Fruit fly (Drosophila melanogaster) whole organism, pupa: ENCODE data around the gene CG15563.

Source experiments
- CG10348 ChIP-seq: fragments of 200-800 bp; sonication (Bioruptor generic); IDR thresholded peaks from 2 replicates; pipeline ENCODE4 v1.3.6; 2022; ENCODE audit warnings: missing biosample characterization, missing genetic modification characterization
- CG12605 ChIP-seq: fragments of 200-800 bp; sonication (Bioruptor generic); IDR thresholded peaks from 2 replicates; pipeline ENCODE4 v1.3.6; 2022; ENCODE audit warnings: missing biosample characterization, missing genetic modification characterization
- CG13204 ChIP-seq: fragments of 200-800 bp; sonication (Bioruptor generic); optimal IDR thresholded peaks from 2 replicates; lab custom pipeline; 2018; ENCODE audit warnings: missing biosample characterization, mild to moderate bottlenecking, missing genetic modification characterization, moderate library complexity
- CG14655 ChIP-seq: fragments of 200-800 bp; sonication (Bioruptor generic); optimal IDR thresholded peaks from 3 replicates; lab custom pipeline; 2017; ENCODE audit warnings: mild to moderate bottlenecking, missing biosample characterization, missing genetic modification reagents, missing genetic modification characterization
- CG15710 ChIP-seq: fragments of 200-800 bp; sonication (Bioruptor generic); optimal IDR thresholded peaks from 2 replicates; lab custom pipeline; 2018; ENCODE audit warnings: missing biosample characterization, mild to moderate bottlenecking, missing genetic modification characterization, moderate library complexity
- CG17806 ChIP-seq: fragments of 200-800 bp; sonication (Bioruptor generic); optimal IDR thresholded peaks from 2 replicates; lab custom pipeline; 2018; ENCODE audit warnings: missing biosample characterization, mild to moderate bottlenecking, missing genetic modification characterization, moderate library complexity
- CG32121 ChIP-seq: fragments of 200-800 bp; sonication (Bioruptor generic); IDR thresholded peaks from 2 replicates; pipeline ENCODE4 v1.3.6; 2022; ENCODE audit warnings: missing biosample characterization, missing genetic modification characterization
- CG34367 ChIP-seq: fragments of 200-800 bp; sonication (Bioruptor generic); optimal IDR thresholded peaks from 2 replicates; lab custom pipeline; 2018; ENCODE audit warnings: missing biosample characterization, mild to moderate bottlenecking, missing genetic modification characterization
- CG4496 ChIP-seq: fragments of 200-800 bp; sonication (Bioruptor generic); IDR thresholded peaks from 3 replicates; pipeline ENCODE4 v1.3.6; 2022; ENCODE audit warnings: missing biosample characterization, missing genetic modification characterization
- CG8159 ChIP-seq: fragments of 200-800 bp; sonication (Bioruptor generic); optimal IDR thresholded peaks from 3 replicates; lab custom pipeline; 2018; ENCODE audit warnings: missing biosample characterization, mild to moderate bottlenecking, missing genetic modification characterization, moderate library complexity
- CG8301 ChIP-seq: fragments of 200-800 bp; sonication (Bioruptor generic); optimal IDR thresholded peaks from 2 replicates; lab custom pipeline; 2018; ENCODE audit warnings: missing biosample characterization, mild to moderate bottlenecking, missing genetic modification characterization
- CG9948 ChIP-seq: fragments of 200-800 bp; sonication (Bioruptor generic); optimal IDR thresholded peaks from 2 replicates; lab custom pipeline; 2018; ENCODE audit warnings: missing biosample characterization, mild to moderate bottlenecking, missing genetic modification characterization, moderate library complexity
- D1 ChIP-seq: fragments of 200-800 bp; sonication (Bioruptor generic); optimal IDR thresholded peaks from 2 replicates; lab custom pipeline; 2018; ENCODE audit warnings: missing biosample characterization, mild to moderate bottlenecking, missing genetic modification characterization, moderate library complexity
- EcR ChIP-seq: fragments of 200-800 bp; sonication (Bioruptor generic); optimal IDR thresholded peaks from 3 replicates; lab custom pipeline; 2019; ENCODE audit warnings: missing biosample characterization, missing genetic modification characterization, mild to moderate bottlenecking, moderate library complexity, missing genetic modification reagents
- Ets98B ChIP-seq: fragments of 200-800 bp; sonication (Bioruptor generic); IDR thresholded peaks from 2 replicates; pipeline ENCODE4 v1.3.6; 2022; ENCODE audit warnings: missing biosample characterization, missing genetic modification characterization
- Pif1A ChIP-seq: fragments of 200-800 bp; sonication (Bioruptor generic); optimal IDR thresholded peaks from 3 replicates; lab custom pipeline; 2016; ENCODE audit warnings: missing biosample characterization, missing genetic modification characterization
- Pif1B ChIP-seq: fragments of 200-800 bp; sonication (Bioruptor generic); optimal IDR thresholded peaks from 3 replicates; lab custom pipeline; 2016; ENCODE audit warnings: missing biosample characterization, missing genetic modification characterization
- Snoo ChIP-seq: fragments of 200-800 bp; sonication (Bioruptor generic); optimal IDR thresholded peaks from 3 replicates; lab custom pipeline; 2017; ENCODE audit warnings: missing biosample characterization, mild to moderate bottlenecking, missing genetic modification characterization, inconsistent platforms
- fd96Ca ChIP-seq: fragments of 200-800 bp; sonication (Bioruptor generic); IDR thresholded peaks from 3 replicates; pipeline ENCODE4 v1.3.6; 2022; ENCODE audit warnings: missing biosample characterization, missing genetic modification characterization
- gl ChIP-seq: fragments of 200-800 bp; sonication (Bioruptor generic); optimal IDR thresholded peaks from 2 replicates; lab custom pipeline; 2018; ENCODE audit warnings: missing biosample characterization, mild to moderate bottlenecking, missing genetic modification characterization
- rn ChIP-seq: fragments of 200-800 bp; sonication (Bioruptor generic); IDR thresholded peaks from 2 replicates; pipeline ENCODE4 v1.3.6; 2022; ENCODE audit warnings: missing biosample characterization, missing genetic modification characterization

CG15563 gene

DNA sequence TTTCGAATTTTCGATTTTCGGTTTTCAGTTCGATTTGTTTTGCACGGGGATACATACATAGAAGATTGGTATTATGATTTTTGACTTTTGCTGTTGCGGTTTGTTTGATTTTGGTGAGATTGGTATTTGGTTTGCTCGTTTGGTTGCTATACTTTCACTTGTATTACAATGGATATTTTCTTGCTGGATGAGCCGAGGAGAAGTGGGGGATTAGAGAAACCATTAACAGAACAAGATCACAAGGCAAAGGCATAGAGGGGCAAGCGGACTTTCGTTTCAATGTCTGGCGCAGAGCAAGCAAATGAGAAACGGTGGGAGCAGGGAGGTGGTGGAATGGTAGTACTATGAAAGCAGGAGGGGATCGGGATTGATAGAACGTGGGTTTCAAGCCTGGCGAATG is at the start of gene CG15563:
CG15563 (minus strand) TSS at position 101 of the 400 bp plus-strand sequence.
- TF ChIP-seq CG32121 (GFP tag; lab: Robert Waterston, UW) (no peak), CG13204 (GFP tag; lab: Kevin White, UChicago) (no peak), CG15710 (tag; lab: Kevin White, UChicago) (no peak), Ets98B (GFP tag; lab: Robert Waterston, UW) (no peak), CG14655 (no peak), gl (tag; lab: Kevin White, UChicago) (no peak), fd96Ca (GFP tag; lab: Robert Waterston, UW) (no peak), CG10348 (GFP tag; lab: Robert Waterston, UW) (no peak), CG17806 (no peak), CG12605 (GFP tag; lab: Robert Waterston, UW) (no peak), CG9948 (tag; lab: Kevin White, UChicago) (no peak)

DNA sequence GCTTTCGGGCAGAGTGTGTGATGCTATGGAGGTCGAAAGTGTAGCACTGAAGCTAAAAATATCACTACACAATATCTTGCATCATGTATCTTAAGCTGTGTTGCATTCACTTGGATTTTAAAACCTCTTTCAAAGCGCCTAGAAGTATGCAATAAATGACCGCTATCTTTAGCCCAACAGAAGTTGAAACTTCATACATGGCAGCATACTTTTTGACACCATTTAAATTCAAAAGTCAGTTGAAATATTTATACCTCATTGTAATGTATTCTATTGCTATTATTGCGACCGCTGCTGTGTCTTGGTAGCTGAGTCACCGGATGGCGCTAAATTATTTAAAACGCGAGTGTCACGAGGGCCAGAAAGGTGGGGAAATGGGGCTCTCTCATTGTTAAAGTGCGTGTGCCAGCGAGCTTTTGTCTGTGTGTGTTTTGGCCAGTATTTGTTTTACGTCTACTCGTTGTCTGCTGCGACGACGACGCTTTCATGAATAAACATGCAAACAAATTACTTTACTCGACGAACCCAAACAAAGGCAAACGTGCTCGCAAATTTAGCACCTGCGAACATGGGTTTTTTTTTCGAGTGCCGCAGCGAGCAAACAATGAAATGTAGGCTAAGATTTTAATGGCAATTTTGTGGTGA is 38.8 kb upstream of the CG15563 start:
- TF ChIP-seq CG8301 (tag; lab: Kevin White, UChicago) (no peak), CG8159 (tag; lab: Kevin White, UChicago) (peak; percentile 15)

DNA sequence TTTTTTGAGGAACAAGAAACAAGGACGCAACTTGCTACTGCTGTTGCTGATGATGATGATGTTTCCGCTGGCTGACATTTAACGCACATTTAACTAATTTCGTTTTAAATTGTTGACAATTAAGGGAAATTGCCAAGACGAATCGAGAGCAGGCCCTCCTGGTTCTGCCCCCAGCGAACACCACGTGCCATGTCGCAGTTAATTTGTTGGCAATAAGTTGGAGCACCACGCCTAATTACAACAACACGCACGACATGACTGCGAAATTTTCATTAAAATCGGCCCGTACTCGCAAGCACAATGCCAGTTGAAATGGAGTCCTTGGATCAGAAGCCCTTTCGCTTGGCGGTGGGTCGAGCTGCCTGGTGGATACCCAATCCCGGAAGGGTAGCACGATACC is 33.3 kb upstream of the CG15563 start, which contains the start of gene ppk24:
ppk24 (plus strand) TSS at position 301 of the 400 bp plus-strand sequence.
- TF ChIP-seq Snoo (tag; lab: Kevin White, UChicago) (no peak), fd96Ca (GFP tag; lab: Robert Waterston, UW) (no peak), D1 (tag; lab: Kevin White, UChicago) (no peak), CG32121 (GFP tag; lab: Robert Waterston, UW) (no peak), CG34367 (tag; lab: Kevin White, UChicago) (no peak)

DNA sequence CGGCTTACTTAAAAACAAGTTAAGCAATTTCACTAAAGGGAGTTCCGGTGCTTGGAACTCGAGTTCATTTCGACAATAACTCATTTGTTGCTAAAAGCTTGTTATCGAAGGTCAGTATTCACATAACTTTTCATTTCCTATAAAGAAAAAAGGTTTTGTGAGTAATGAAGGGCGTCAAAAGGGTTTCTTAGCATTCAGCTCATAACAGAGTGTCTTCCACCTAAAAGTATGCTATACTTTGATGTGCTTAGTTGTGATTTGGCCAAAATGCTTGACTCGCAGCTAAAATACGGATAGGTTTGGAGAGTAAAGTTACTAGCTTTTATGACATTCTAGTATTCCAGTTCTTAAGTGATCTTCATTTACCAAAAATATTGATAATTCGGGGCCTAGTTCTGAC is 31.8 kb upstream of the CG15563 start:
- TF ChIP-seq rn (GFP tag; lab: Robert Waterston, UW) = no peak
- no peak for TF ChIP-seq CG4496 (GFP tag; lab: Robert Waterston, UW)
- no peak for TF ChIP-seq EcR (GFP tag; lab: Kevin White, UChicago)
- TF ChIP-seq Pif1B (GFP tag; lab: Kevin White, UChicago) = no peak
- no peak for TF ChIP-seq gl (tag; lab: Kevin White, UChicago)
- no peak for TF ChIP-seq CG9948 (tag; lab: Kevin White, UChicago)
- TF ChIP-seq CG8301 (tag; lab: Kevin White, UChicago) = no peak
- TF ChIP-seq CG32121 (GFP tag; lab: Robert Waterston, UW) = no peak
- TF ChIP-seq Pif1A = no peak

DNA sequence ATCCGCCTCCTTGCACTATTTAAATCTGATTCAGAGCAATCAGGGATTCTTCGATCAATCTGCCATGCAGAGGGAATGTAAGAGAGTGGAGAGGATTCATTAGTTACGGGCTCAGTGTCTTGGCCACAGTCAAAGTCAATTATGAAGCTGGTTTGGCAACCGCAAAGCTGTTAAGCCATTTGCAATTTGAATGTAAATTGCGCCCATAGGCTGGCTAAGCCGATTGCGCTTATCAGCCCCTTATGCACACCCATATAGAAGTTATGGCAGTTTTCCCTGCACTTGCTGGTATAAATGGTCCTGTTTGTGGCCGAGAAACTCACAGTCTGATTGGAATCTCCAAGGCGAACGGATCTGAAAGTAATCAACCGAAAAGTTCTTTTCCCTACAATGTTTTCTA is 30.2 kb upstream of the CG15563 start, which contains the start of gene CAH5:
CAH5 (plus strand) TSS at position 301 of the 400 bp plus-strand sequence.
- TF ChIP-seq CG32121 (GFP tag; lab: Robert Waterston, UW) (no peak), CG8159 (tag; lab: Kevin White, UChicago) (no peak), CG17806 (no peak), CG34367 (tag; lab: Kevin White, UChicago) (no peak), Ets98B (GFP tag; lab: Robert Waterston, UW) (no peak), rn (GFP tag; lab: Robert Waterston, UW) (no peak), CG14655 (no peak), D1 (tag; lab: Kevin White, UChicago) (no peak), gl (tag; lab: Kevin White, UChicago) (no peak), Snoo (tag; lab: Kevin White, UChicago) (no peak), CG4496 (GFP tag; lab: Robert Waterston, UW) (no peak), fd96Ca (GFP tag; lab: Robert Waterston, UW) (no peak), CG12605 (GFP tag; lab: Robert Waterston, UW) (no peak), EcR (GFP tag; lab: Kevin White, UChicago) (no peak), CG8301 (tag; lab: Kevin White, UChicago) (no peak), CG15710 (tag; lab: Kevin White, UChicago) (no peak), CG10348 (GFP tag; lab: Robert Waterston, UW) (no peak), Pif1B (GFP tag; lab: Kevin White, UChicago) (no peak), Pif1A (no peak)

DNA sequence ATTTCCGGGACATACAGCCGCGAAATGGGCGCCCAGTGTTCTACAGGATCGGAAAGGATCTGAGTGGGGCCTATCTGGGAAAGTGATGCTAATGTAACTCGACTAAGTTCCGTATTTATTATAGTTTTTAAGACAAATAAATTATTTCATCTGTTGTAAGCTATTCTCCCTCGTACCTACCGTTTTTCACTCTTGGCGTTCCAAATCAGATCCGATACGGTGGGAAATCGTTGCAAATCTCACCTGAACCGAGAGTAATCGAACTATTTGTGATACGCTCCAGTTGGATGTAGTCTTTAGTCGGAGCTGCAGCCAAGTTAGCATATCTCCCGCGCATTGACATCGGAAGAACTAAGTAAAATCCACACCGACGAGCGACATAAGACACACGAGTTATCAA is 27.8 kb upstream of the CG15563 start, which contains the start of gene CAH16:
CAH16 (plus strand) TSS at position 301 of the 400 bp plus-strand sequence.
- no peak for TF ChIP-seq Ets98B (GFP tag; lab: Robert Waterston, UW)
- TF ChIP-seq CG4496 (GFP tag; lab: Robert Waterston, UW) = no peak
- TF ChIP-seq CG15710 (tag; lab: Kevin White, UChicago) = no peak
- TF ChIP-seq gl (tag; lab: Kevin White, UChicago) = no peak
- no peak for TF ChIP-seq CG34367 (tag; lab: Kevin White, UChicago)
- TF ChIP-seq, all 21 proteins: peak for 0

DNA sequence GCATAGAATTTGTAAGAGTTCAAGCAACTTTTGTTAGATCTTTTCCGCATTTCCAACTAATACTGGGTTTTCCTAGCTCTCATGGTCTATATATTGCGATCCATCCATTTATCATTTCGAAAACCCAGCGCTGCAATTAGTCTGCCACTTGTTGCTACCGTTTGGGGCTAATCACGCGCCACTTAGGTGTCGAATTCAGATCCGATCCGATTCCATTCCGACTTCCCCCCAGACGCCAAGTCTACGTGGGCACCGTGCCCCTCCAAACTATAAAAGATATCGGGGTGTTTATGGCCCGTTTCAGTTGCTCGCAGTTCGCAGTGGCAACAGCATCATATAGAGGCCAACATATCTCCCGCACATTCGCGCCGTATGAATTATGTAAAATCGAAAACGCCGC is 25.2 kb upstream of the CG15563 start, which contains the start of gene CAH6:
CAH6 (plus strand) TSS at position 301 of the 400 bp plus-strand sequence.
- TF ChIP-seq CG4496 (GFP tag; lab: Robert Waterston, UW) = no peak
- no peak for TF ChIP-seq Ets98B (GFP tag; lab: Robert Waterston, UW)
- TF ChIP-seq fd96Ca (GFP tag; lab: Robert Waterston, UW) = no peak
- no peak for TF ChIP-seq CG10348 (GFP tag; lab: Robert Waterston, UW)
- no peak for TF ChIP-seq rn (GFP tag; lab: Robert Waterston, UW)
- no peak for TF ChIP-seq D1 (tag; lab: Kevin White, UChicago)
- TF ChIP-seq CG17806 = no peak
